Worm (Caenorhabditis elegans) whole organism, mixed stage, embryonic: ENCODE measurements around the gene Y69A2AR.32.

Source experiments
- M03D4.4 ChIP-seq: sonication (generic microtip); optimal IDR thresholded peaks from 2 replicates; lab custom pipeline; 2017; ENCODE audit warnings: mild to moderate bottlenecking, missing genetic modification characterization, missing compliant biosample characterization
- bed-3 ChIP-seq: fragments of 200-800 bp; sonication (Bioruptor generic); optimal IDR thresholded peaks from 3 replicates; lab custom pipeline; 2018; ENCODE audit warnings: mild to moderate bottlenecking, missing genetic modification characterization, moderate library complexity, missing compliant biosample characterization
- blmp-1 ChIP-seq: fragments of 150-350 bp; optimal IDR thresholded peaks from 2 replicates; lab custom pipeline; 2014; ENCODE audit warnings: missing biosample characterization, missing genetic modification characterization
- ceh-39 ChIP-seq: fragments of 150-350 bp; optimal IDR thresholded peaks from 2 replicates; lab custom pipeline; 2014; ENCODE audit warnings: missing biosample characterization, missing genetic modification characterization
- ceh-83 ChIP-seq: fragments of 200-800 bp; sonication (Bioruptor generic); optimal IDR thresholded peaks from 2 replicates; lab custom pipeline; 2018; ENCODE audit warnings: mild to moderate bottlenecking, missing genetic modification characterization, missing compliant biosample characterization
- ces-1 ChIP-seq: fragments of 150-350 bp; optimal IDR thresholded peaks from 2 replicates; lab custom pipeline; 2014; ENCODE audit warnings: missing biosample characterization, missing genetic modification reagents, missing genetic modification characterization
- elt-1 ChIP-seq: sonication (generic microtip); optimal IDR thresholded peaks from 2 replicates; lab custom pipeline; 2017; ENCODE audit warnings: missing genetic modification characterization, mild to moderate bottlenecking, missing compliant biosample characterization, antibody characterized with exemption, moderate library complexity, borderline replicate concordance; ENCODE audit not compliant: insufficient read depth
- elt-3 ChIP-seq: fragments of 150-350 bp; optimal IDR thresholded peaks from 2 replicates; lab custom pipeline; 2014; ENCODE audit warnings: missing biosample characterization, missing genetic modification characterization
- flh-1 ChIP-seq: fragments of 200-800 bp; sonication (Bioruptor generic); optimal IDR thresholded peaks from 2 replicates; lab custom pipeline; 2018; ENCODE audit warnings: mild to moderate bottlenecking, missing genetic modification characterization, moderate library complexity, missing compliant biosample characterization
- ham-2 ChIP-seq: fragments of 200-800 bp; sonication (Bioruptor generic); optimal IDR thresholded peaks from 2 replicates; lab custom pipeline; 2018; ENCODE audit warnings: mild to moderate bottlenecking, missing genetic modification characterization, missing compliant biosample characterization
- hlh-1 ChIP-seq: fragments of 150-350 bp; optimal IDR thresholded peaks from 2 replicates; lab custom pipeline; 2014; ENCODE audit warnings: missing biosample characterization, missing genetic modification reagents, missing genetic modification characterization
- lin-13 ChIP-seq: fragments of 150-350 bp; optimal IDR thresholded peaks from 2 replicates; lab custom pipeline; 2014; ENCODE audit warnings: missing biosample characterization, missing genetic modification characterization
- lin-32 ChIP-seq: fragments of 200-800 bp; sonication (Bioruptor generic); optimal IDR thresholded peaks from 2 replicates; lab custom pipeline; 2018; ENCODE audit warnings: mild to moderate bottlenecking, missing genetic modification characterization, missing compliant biosample characterization
- lsy-2 ChIP-seq: fragments of 150-350 bp; optimal IDR thresholded peaks from 2 replicates; lab custom pipeline; 2014; ENCODE audit warnings: missing biosample characterization, missing genetic modification characterization
- mab-5 ChIP-seq: fragments of 150-350 bp; optimal IDR thresholded peaks from 2 replicates; lab custom pipeline; 2014; ENCODE audit warnings: missing biosample characterization, missing genetic modification characterization
- mep-1 ChIP-seq: fragments of 150-350 bp; optimal IDR thresholded peaks from 2 replicates; lab custom pipeline; 2017; ENCODE audit warnings: missing biosample characterization, missing genetic modification reagents, missing genetic modification characterization, inconsistent platforms
- mls-2 ChIP-seq: sonication (generic microtip); optimal IDR thresholded peaks from 2 replicates; lab custom pipeline; 2016; ENCODE audit warnings: mild to moderate bottlenecking, missing genetic modification characterization, moderate library complexity, missing compliant biosample characterization
- nhr-12 ChIP-seq: fragments of 150-350 bp; optimal IDR thresholded peaks from 2 replicates; lab custom pipeline; 2014; ENCODE audit warnings: missing biosample characterization, missing genetic modification characterization
- nhr-2 ChIP-seq: fragments of 150-350 bp; optimal IDR thresholded peaks from 2 replicates; lab custom pipeline; 2014; ENCODE audit warnings: missing biosample characterization, missing genetic modification characterization
- nhr-237 ChIP-seq: fragments of 150-350 bp; optimal IDR thresholded peaks from 2 replicates; lab custom pipeline; 2014; ENCODE audit warnings: missing biosample characterization, missing genetic modification characterization
- nhr-28 ChIP-seq: fragments of 150-350 bp; optimal IDR thresholded peaks from 2 replicates; lab custom pipeline; 2014; ENCODE audit warnings: missing biosample characterization, missing genetic modification characterization
- pha-4 ChIP-seq: fragments of 150-350 bp; optimal IDR thresholded peaks from 2 replicates; lab custom pipeline; 2018; ENCODE audit warnings: missing biosample characterization, missing genetic modification reagents, missing genetic modification characterization
- sem-2 ChIP-seq: fragments of 200-800 bp; sonication (Bioruptor generic); optimal IDR thresholded peaks from 2 replicates; lab custom pipeline; 2018; ENCODE audit warnings: mild to moderate bottlenecking, missing genetic modification characterization, missing compliant biosample characterization
- snpc-4 ChIP-seq: fragments of 150-350 bp; optimal IDR thresholded peaks from 2 replicates; lab custom pipeline; 2014; ENCODE audit warnings: missing biosample characterization, missing genetic modification characterization
- sptf-1 ChIP-seq: sonication (generic microtip); optimal IDR thresholded peaks from 2 replicates; lab custom pipeline; 2017; ENCODE audit warnings: mild to moderate bottlenecking, missing genetic modification characterization, moderate library complexity, missing compliant biosample characterization
- tbx-8 ChIP-seq: fragments of 200-800 bp; sonication (Bioruptor generic); optimal IDR thresholded peaks from 2 replicates; lab custom pipeline; 2018; ENCODE audit warnings: mild to moderate bottlenecking, missing genetic modification characterization, moderate library complexity, missing compliant biosample characterization
- unc-120 ChIP-seq: sonication (generic microtip); optimal IDR thresholded peaks from 2 replicates; lab custom pipeline; 2017; ENCODE audit warnings: missing genetic modification characterization, missing compliant biosample characterization; ENCODE audit not compliant: poor library complexity, severe bottlenecking
- unc-62 ChIP-seq: fragments of 150-350 bp; optimal IDR thresholded peaks from 2 replicates; lab custom pipeline; 2014; ENCODE audit warnings: missing biosample characterization, missing genetic modification reagents, missing genetic modification characterization
- ztf-11 ChIP-seq: fragments of 150-350 bp; optimal IDR thresholded peaks from 2 replicates; lab custom pipeline; 2014; ENCODE audit warnings: missing biosample characterization, missing genetic modification characterization

Gene Y69A2AR.32

ce11 chrIV:2600841-2601240, 9.4 kb upstream of the Y69A2AR.32 start, which contains the start of gene epg-9:
TSS of gene epg-9 (plus strand) at chrIV:2601141.
- TF ChIP-seq ceh-39 (no peak), elt-1 (tag; lab: Kevin White, UChicago) (no peak), elt-3 (no peak), bed-3 (GFP tag; lab: Kevin White, UChicago) (no peak), snpc-4 (no peak), sem-2 (GFP tag; lab: Kevin White, UChicago) (no peak), blmp-1 (tag; lab: Kevin White, UChicago) (no peak)

ce11 chrIV:2601988-2602861, 8.0 kb upstream of the Y69A2AR.32 start:
- TF ChIP-seq M03D4.4 (tag; lab: Kevin White, UChicago): peak; percentile 29
- TF ChIP-seq nhr-237 (tag; lab: Kevin White, UChicago): peak; percentile 78
- TF ChIP-seq ces-1 (GFP tag; lab: Kevin White, UChicago): peak; percentile 49
- TF ChIP-seq hlh-1: peak; percentile 46
- TF ChIP-seq unc-62: peak; percentile 65
- peak; percentile 26 for TF ChIP-seq nhr-2
- peak; percentile 49 for TF ChIP-seq elt-3
- peak; percentile 55 for TF ChIP-seq unc-120
- TF ChIP-seq ceh-39: peak; percentile 70
- TF ChIP-seq lsy-2 (tag; lab: Kevin White, UChicago): peak; percentile 59
- no peak for TF ChIP-seq tbx-8 (GFP tag; lab: Kevin White, UChicago)
- peak; percentile 33 for TF ChIP-seq ztf-11 (tag; lab: Kevin White, UChicago)
- TF ChIP-seq ham-2 (GFP tag; lab: Kevin White, UChicago): no peak
- peak; percentile 62 for TF ChIP-seq lin-13
- TF ChIP-seq bed-3 (GFP tag; lab: Kevin White, UChicago): no peak
- no peak for TF ChIP-seq sem-2 (GFP tag; lab: Kevin White, UChicago)
- peak; percentile 74 for TF ChIP-seq mep-1 (tag; lab: Kevin White, UChicago)
- TF ChIP-seq ceh-83: peak; percentile 16
- peak; percentile 94 for TF ChIP-seq pha-4 (tag; lab: Kevin White, UChicago)

- no peak for TF ChIP-seq flh-1 (GFP tag; lab: Kevin White, UChicago)
- TF ChIP-seq sem-2 (GFP tag; lab: Kevin White, UChicago): no peak
- no peak for TF ChIP-seq mab-5
- no peak for TF ChIP-seq elt-3
- no peak for TF ChIP-seq nhr-12 (tag; lab: Kevin White, UChicago)
- TF ChIP-seq lin-32 (GFP tag; lab: Kevin White, UChicago): no peak
- TF ChIP-seq unc-62: no peak
Observed at ce11 chrIV:2602862-2603189, 7.4 kb upstream of the Y69A2AR.32 start.

ce11 chrIV:2603556-2604021, 6.6 kb upstream of the Y69A2AR.32 start:
- TF ChIP-seq hlh-1 (peak; percentile 88), sem-2 (GFP tag; lab: Kevin White, UChicago) (no peak), unc-120 (peak; percentile 82)

- TF ChIP-seq lsy-2 (tag; lab: Kevin White, UChicago) (no peak), blmp-1 (tag; lab: Kevin White, UChicago) (no peak), tbx-8 (GFP tag; lab: Kevin White, UChicago) (no peak), nhr-28 (no peak), ces-1 (GFP tag; lab: Kevin White, UChicago) (no peak), ztf-11 (tag; lab: Kevin White, UChicago) (no peak), mls-2 (tag; lab: Kevin White, UChicago) (no peak), ham-2 (GFP tag; lab: Kevin White, UChicago) (no peak), unc-120 (no peak), sptf-1 (tag; lab: Kevin White, UChicago) (no peak), bed-3 (GFP tag; lab: Kevin White, UChicago) (no peak), sem-2 (GFP tag; lab: Kevin White, UChicago) (no peak), ceh-39 (no peak), mep-1 (tag; lab: Kevin White, UChicago) (no peak)
- TF ChIP-seq, all 35 proteins: peak for 0
Observed at ce11 chrIV:2606572-2606971, 3.7 kb upstream of the Y69A2AR.32 start.
